Worm (Caenorhabditis elegans) whole organism, late embryonic: Measurements from ENCODE around the gene col-106.

ENCODE experiments used
- K02D7.2 ChIP-seq: sonication (generic microtip); optimal IDR thresholded peaks from 2 replicates; lab custom pipeline; 2017; ENCODE audit warnings: mild to moderate bottlenecking, missing genetic modification characterization, missing compliant biosample characterization
- ceh-34 ChIP-seq: sonication (generic microtip); optimal IDR thresholded peaks from 2 replicates; lab custom pipeline; 2016; ENCODE audit warnings: mild to moderate bottlenecking, missing genetic modification characterization, missing compliant biosample characterization
- ceh-45 ChIP-seq: fragments of 200-800 bp; sonication (Bioruptor generic); IDR thresholded peaks from 2 replicates; pipeline ENCODE4 v1.3.6; 2022; ENCODE audit warnings: missing genetic modification reagents, missing genetic modification characterization, missing compliant biosample characterization
- ets-4 ChIP-seq: sonication (generic microtip); optimal IDR thresholded peaks from 2 replicates; lab custom pipeline; 2016; ENCODE audit warnings: missing genetic modification characterization, missing compliant biosample characterization
- fax-1 ChIP-seq: sonication (generic microtip); optimal IDR thresholded peaks from 2 replicates; lab custom pipeline; 2016; ENCODE audit warnings: missing genotype, missing genetic modification characterization, missing compliant biosample characterization
- gmeb-2 ChIP-seq: sonication (generic microtip); optimal IDR thresholded peaks from 2 replicates; lab custom pipeline; 2016; ENCODE audit warnings: missing genetic modification characterization, inconsistent platforms, missing compliant biosample characterization
- nhr-11 ChIP-seq: fragments of 150-350 bp; optimal IDR thresholded peaks from 2 replicates; lab custom pipeline; 2014; ENCODE audit warnings: missing biosample characterization, missing genetic modification characterization
- tbx-2 ChIP-seq: sonication (generic microtip); optimal IDR thresholded peaks from 2 replicates; lab custom pipeline; 2016; ENCODE audit warnings: missing genetic modification characterization, missing compliant biosample characterization
- unc-42 ChIP-seq: sonication (generic microtip); optimal IDR thresholded peaks from 2 replicates; lab custom pipeline; 2016; ENCODE audit warnings: missing genotype, missing genetic modification characterization, missing compliant biosample characterization
- ztf-16 ChIP-seq: sonication (generic microtip); optimal IDR thresholded peaks from 2 replicates; lab custom pipeline; 2017; ENCODE audit warnings: missing genetic modification characterization, missing compliant biosample characterization

DNA sequence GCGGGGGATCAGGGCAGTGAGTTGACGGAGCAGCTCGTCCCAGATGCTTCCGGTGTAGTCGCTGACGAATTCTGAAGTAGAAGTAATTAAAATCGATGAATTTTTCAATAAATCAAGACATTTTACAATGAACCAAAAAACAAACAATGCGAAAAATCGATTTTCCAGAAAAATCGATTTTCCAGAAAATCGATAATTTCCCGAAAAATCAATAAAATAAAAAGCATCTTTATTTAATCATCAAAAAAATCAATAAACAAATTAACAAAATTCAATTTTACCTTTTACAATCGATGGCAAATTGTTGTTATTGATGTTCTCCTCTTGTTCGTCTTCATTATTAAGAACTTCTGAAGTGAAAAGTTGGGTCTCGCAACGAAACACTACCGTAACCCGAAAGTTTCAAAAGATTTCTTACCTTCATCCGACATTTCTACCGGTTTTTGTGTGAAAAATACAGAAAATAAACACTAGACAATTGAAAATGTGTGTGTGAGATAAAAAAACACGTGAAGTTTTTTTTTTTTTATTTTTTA is 26.0 kb downstream of the col-106 start, which contains the start of gene clp-6:
- TF ChIP-seq tbx-2 (tag; lab: Kevin White, UChicago) (no peak), K02D7.2 (tag; lab: Kevin White, UChicago) (no peak), ceh-45 (no peak), gmeb-2 (tag; lab: Kevin White, UChicago) (no peak), unc-42 (no peak), ztf-16 (tag; lab: Kevin White, UChicago) (no peak), fax-1 (tag; lab: Kevin White, UChicago) (no peak), nhr-11 (tag; lab: Kevin White, UChicago) (no peak), ets-4 (no peak), ceh-34 (tag; lab: Kevin White, UChicago) (no peak)
